Fruit fly (Drosophila melanogaster): ENCODE results near the gene CG15005.

CG15005 gene

DNA sequence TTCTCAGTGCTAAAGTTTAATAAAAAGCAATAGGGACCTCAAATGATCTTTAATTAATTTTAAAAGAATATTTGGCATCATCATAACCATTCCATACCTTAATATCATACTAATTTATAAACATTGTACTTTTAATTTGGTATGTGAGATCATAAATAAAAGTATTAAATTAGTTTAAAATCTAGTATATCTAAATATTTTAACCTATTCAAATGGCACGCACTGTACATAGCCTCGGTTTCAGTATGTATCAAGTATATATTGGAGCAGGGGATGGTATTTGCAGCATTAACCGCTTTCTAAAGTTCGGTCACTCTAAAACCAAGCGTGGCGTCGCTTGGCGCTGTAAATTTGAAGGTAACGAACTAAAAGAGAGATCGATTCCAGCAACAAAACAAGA lies 38.3 kb upstream of the CG15005 start, which contains the start of gene pav (continued):
- no peak for TF ChIP-seq Asciz (GFP tag; optimal IDR thresholded peaks at IDR 0.05)
- peak; percentile 73 for TF ChIP-seq CG12391 (tag; optimal IDR thresholded peaks at IDR 0.05)
- no peak for TF ChIP-seq ara (GFP tag; IDR thresholded peaks at IDR 0.05)
- TF ChIP-seq sr (GFP tag; IDR thresholded peaks at IDR 0.05), result no peak
- TF ChIP-seq rib (GFP tag; IDR thresholded peaks at IDR 0.05), result no peak
- TF ChIP-seq exex (tag; optimal IDR thresholded peaks at IDR 0.05), result no peak
- no peak for TF ChIP-seq Med (GFP tag)
- TF ChIP-seq chinmo (GFP tag; IDR thresholded peaks at IDR 0.05; ENCODE audit: partially characterized antibody), result no peak
- no peak for TF ChIP-seq Hmr (GFP tag; optimal IDR thresholded peaks at IDR 0.05)
- no peak for TF ChIP-seq CG7963 (GFP tag; IDR thresholded peaks at IDR 0.05; ENCODE audit: partially characterized antibody)
- TF ChIP-seq Dek (tag; optimal IDR thresholded peaks at IDR 0.05), result peak; percentile 35
- TF ChIP-seq sqz (GFP tag; optimal IDR thresholded peaks at IDR 0.05), result no peak
- TF ChIP-seq repo (GFP tag; optimal IDR thresholded peaks at IDR 0.05), result no peak
- TF ChIP-seq CG6813 (GFP tag; optimal IDR thresholded peaks at IDR 0.05), result no peak
- no peak for TF ChIP-seq CG16779 (GFP tag; IDR thresholded peaks at IDR 0.05)
- TF ChIP-seq stwl (tag; optimal IDR thresholded peaks at IDR 0.05), result peak; percentile 39
- no peak for TF ChIP-seq Lpt (GFP tag; optimal IDR thresholded peaks at IDR 0.05)
- TF ChIP-seq CG14441 (GFP tag; IDR thresholded peaks at IDR 0.05), result peak; percentile 55
- TF ChIP-seq chn (GFP tag; optimal IDR thresholded peaks at IDR 0.05), result no peak
- TF ChIP-seq seq (GFP tag; IDR thresholded peaks at IDR 0.05), result no peak
- peak in 1 of 2 experiments; percentile 0 for TF ChIP-seq crp (GFP tag; optimal IDR thresholded peaks at IDR 0.05)
- TF ChIP-seq CG3995 (GFP tag; optimal IDR thresholded peaks at IDR 0.05), result peak; percentile 5
- TF ChIP-seq Bdp1 (GFP tag; optimal IDR thresholded peaks at IDR 0.05), result no peak
- no peak for TF ChIP-seq shn (GFP tag; optimal IDR thresholded peaks at IDR 0.05)
- TF ChIP-seq lab (GFP tag; optimal IDR thresholded peaks at IDR 0.05), result no peak
- no peak for TF ChIP-seq Ravus (GFP tag; IDR thresholded peaks at IDR 0.05)
- no peak for TF ChIP-seq vfl (GFP tag; optimal IDR thresholded peaks at IDR 0.05)
- TF ChIP-seq bbx (GFP tag; IDR thresholded peaks at IDR 0.05; ENCODE audit: partially characterized antibody), result no peak
- peak; percentile 44; the same call in 1 of the 2 replicates for TF ChIP-seq CG4730 (GFP tag; IDR thresholded peaks at IDR 0.05)
- no peak for TF ChIP-seq ssp (GFP tag; IDR thresholded peaks at IDR 0.05)
- no peak for TF ChIP-seq klu (GFP tag; IDR thresholded peaks at IDR 0.05)
- TF ChIP-seq NFAT (GFP tag; IDR thresholded peaks at IDR 0.05), result peak; percentile 19; the same call in 1 of the 2 replicates
- peak; percentile 58 for TF ChIP-seq CG15514 (GFP tag; optimal IDR thresholded peaks at IDR 0.05)
- TF ChIP-seq Mrtf (GFP tag; IDR thresholded peaks at IDR 0.05), result no peak
- TF ChIP-seq Ets65A (GFP tag), result no peak
- TF ChIP-seq CG10543 (GFP tag; optimal IDR thresholded peaks at IDR 0.05), result no peak
- peak; percentile 60 for TF ChIP-seq nmo (GFP tag; optimal IDR thresholded peaks at IDR 0.05)
- no peak for TF ChIP-seq Sox102F (GFP tag; optimal IDR thresholded peaks at IDR 0.05)
- no peak for TF ChIP-seq CG4282 (GFP tag; optimal IDR thresholded peaks at IDR 0.05)
- no peak for TF ChIP-seq CG3163 (GFP tag; optimal IDR thresholded peaks at IDR 0.05)
- no peak for TF ChIP-seq Hey (tag; optimal IDR thresholded peaks at IDR 0.05)
- TF ChIP-seq corto (GFP tag; optimal IDR thresholded peaks at IDR 0.05), result no peak
- no peak for TF ChIP-seq CG4360 (GFP tag; IDR thresholded peaks at IDR 0.05)
- no peak for TF ChIP-seq Pdp1 (GFP tag; optimal IDR thresholded peaks at IDR 0.05)
- TF ChIP-seq usp (GFP tag; optimal IDR thresholded peaks at IDR 0.05), result no peak
- TF ChIP-seq kni (GFP tag; optimal IDR thresholded peaks at IDR 0.05), result no peak
- TF ChIP-seq Six4 (GFP tag; optimal IDR thresholded peaks at IDR 0.05), result no peak
- TF ChIP-seq Deaf1 (tag; optimal IDR thresholded peaks at IDR 0.05), result no peak
- TF ChIP-seq CG7786 (GFP tag; optimal IDR thresholded peaks at IDR 0.05), result no peak
- TF ChIP-seq Elba2 (GFP tag; optimal IDR thresholded peaks at IDR 0.05), result peak; percentile 9
- TF ChIP-seq CG8478 (optimal IDR thresholded peaks at IDR 0.05), result no peak
- no peak for TF ChIP-seq Sin3A (optimal IDR thresholded peaks at IDR 0.05)
